Worm (Caenorhabditis elegans): ENCODE data around the gene fbxb-42.
A peak's percentile ranks its signal among the peaks of the same experiment; 100 is the strongest.

Gene fbxb-42

DNA sequence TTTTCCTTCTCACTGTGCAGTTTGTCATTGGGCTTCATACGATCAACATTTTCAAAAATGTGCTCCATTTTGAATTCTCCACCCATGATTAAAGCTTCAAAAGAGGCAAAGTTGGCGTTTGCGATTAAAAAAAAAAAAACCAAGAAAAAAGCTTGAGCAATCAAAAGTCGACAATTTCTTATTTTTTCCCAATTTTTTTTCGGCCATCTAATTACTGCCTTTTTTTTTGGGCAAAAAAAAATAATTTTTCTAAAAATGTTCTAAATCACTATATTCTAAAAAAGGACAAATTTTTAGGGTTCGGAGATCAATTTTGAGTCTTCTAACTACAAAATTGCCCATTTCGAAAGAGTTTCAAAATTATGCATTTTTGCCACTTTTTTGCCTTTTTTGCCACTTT lies 38.6 kb downstream of the fbxb-42 start, which contains the start of gene K05F6.10:
TSS of gene K05F6.10 (minus strand) at position 101 of the 400 bp plus-strand sequence.
- TF ChIP-seq ceh-90 (tag; optimal IDR thresholded peaks at IDR 0.05) (no peak), unc-30 (tag; optimal IDR thresholded peaks at IDR 0.05) (no peak)

DNA sequence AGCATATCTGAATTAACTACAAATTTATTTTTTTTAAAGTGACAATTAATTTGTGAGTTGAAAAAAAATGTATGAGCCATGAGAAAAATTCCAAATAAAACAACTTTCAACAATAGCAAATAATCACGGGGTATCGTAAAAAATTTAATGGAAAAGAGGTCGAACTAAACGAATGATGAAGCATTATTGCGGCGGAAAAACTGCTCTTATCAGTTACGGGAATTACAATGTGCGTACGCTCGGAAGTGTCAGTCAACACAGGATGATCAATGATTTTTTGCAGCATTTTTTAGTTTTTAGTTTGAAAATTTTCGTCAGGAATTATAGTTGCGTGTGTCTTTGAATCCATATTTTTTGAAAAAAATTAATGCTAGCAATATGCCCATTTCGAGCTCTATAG lies 39.4 kb downstream of the fbxb-42 start:
- TF ChIP-seq C04F5.9 (tag; optimal IDR thresholded peaks at IDR 0.05) (no peak), dsc-1 (tag; optimal IDR thresholded peaks at IDR 0.05) (no peak), swsn-7 (tag; optimal IDR thresholded peaks at IDR 0.05) (no peak), mab-9 (GFP tag; IDR thresholded peaks at IDR 0.05) (no peak), pag-3 (tag; optimal IDR thresholded peaks at IDR 0.05; ENCODE audit: borderline replicate concordance, insufficient read depth) (no peak), sup-37 (GFP tag; optimal IDR thresholded peaks at IDR 0.05) (no peak), lin-15B (tag; optimal IDR thresholded peaks at IDR 0.05) (no peak), skn-1 (tag; optimal IDR thresholded peaks at IDR 0.05) (no peak), lin-39 (tag; optimal IDR thresholded peaks at IDR 0.05) (no peak), lin-14 (GFP tag; optimal IDR thresholded peaks at IDR 0.05) (no peak), lin-35 (GFP tag; optimal IDR thresholded peaks at IDR 0.05) (peak in 1 of 2 experiments; percentile 29), C34B4.2 (tag; optimal IDR thresholded peaks at IDR 0.05) (no peak), nhr-77 (tag; optimal IDR thresholded peaks at IDR 0.05) (no peak), hpl-2 (GFP tag; optimal IDR thresholded peaks at IDR 0.05) (no peak), jun-1 (tag; optimal IDR thresholded peaks at IDR 0.05) (peak; percentile 12), tbx-2 (tag; optimal IDR thresholded peaks at IDR 0.05) (no peak), efl-1 (optimal IDR thresholded peaks at IDR 0.05) (no peak), efl-1 (GFP tag; optimal IDR thresholded peaks at IDR 0.05 in 1 of 2) (peak in 1 of 2 experiments; percentile 16), irx-1 (tag; optimal IDR thresholded peaks at IDR 0.05) (no peak), xbp-1 (tag; optimal IDR thresholded peaks at IDR 0.05) (no peak), nhr-84 (tag; optimal IDR thresholded peaks at IDR 0.05) (no peak), sptf-1 (tag; optimal IDR thresholded peaks at IDR 0.05) (no peak), unc-98 (GFP tag; IDR thresholded peaks at IDR 0.05) (no peak), aly-2 (tag; optimal IDR thresholded peaks at IDR 0.05) (no peak), ces-1 (GFP tag; optimal IDR thresholded peaks at IDR 0.05) (no peak), zip-4 (GFP tag; optimal IDR thresholded peaks at IDR 0.05) (no peak), elt-2 (tag; optimal IDR thresholded peaks at IDR 0.05) (peak; percentile 73), nhr-11 (tag; optimal IDR thresholded peaks at IDR 0.05) (no peak), sox-4 (tag; optimal IDR thresholded peaks at IDR 0.05) (no peak), nhr-76 (tag; optimal IDR thresholded peaks at IDR 0.05) (no peak), nhr-28 (tag; optimal IDR thresholded peaks at IDR 0.05) (no peak)

DNA sequence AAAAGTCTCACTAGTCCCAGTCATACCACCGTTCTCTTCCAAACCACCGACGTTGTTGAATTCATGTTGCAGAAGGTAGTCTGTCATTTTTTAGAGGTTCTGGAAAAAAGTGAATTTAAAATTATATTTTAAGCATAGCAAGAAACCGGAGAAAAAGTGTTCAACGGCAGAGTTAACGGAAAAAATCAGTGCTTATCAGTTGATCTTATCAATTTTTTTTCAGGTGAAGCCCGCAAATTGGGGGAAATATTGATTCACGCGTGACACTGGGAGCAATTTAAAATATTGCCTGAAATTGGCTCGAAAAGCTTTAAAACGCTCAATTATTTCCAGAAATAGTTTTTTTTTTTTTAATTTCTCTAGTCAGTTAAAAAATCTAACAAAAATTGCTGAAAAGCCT lies 42.5 kb downstream of the fbxb-42 start, which contains the start of gene math-38:
TSS of gene math-38 (minus strand) at position 101 of the 400 bp plus-strand sequence.
- peak; percentile 22 for TF ChIP-seq elt-2 (tag; optimal IDR thresholded peaks at IDR 0.05)
- TF ChIP-seq nhr-11 (tag; optimal IDR thresholded peaks at IDR 0.05), result no peak

DNA sequence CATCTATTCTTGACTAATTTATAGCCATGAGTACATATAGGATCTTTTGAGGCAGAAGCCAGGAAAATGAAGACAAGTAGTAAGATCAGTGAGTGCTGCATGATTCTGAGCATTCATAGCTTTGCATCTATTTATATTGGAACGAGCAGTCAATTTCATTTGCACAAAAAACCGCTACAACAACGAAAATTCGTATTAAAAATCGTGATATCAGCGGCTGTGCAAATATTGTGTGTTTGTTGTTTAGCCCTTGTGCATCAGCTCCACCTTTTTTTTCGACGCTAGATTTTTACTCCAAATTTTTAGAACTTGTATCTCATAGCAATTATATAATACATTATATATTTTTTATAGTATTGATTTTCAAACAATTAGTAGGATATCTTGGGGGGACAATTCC lies 46.7 kb downstream of the fbxb-42 start, which contains the start of gene clec-21:
TSS of gene clec-21 (minus strand) at position 101 of the 400 bp plus-strand sequence.
- TF ChIP-seq vab-15 (tag; optimal IDR thresholded peaks at IDR 0.05), result no peak
- TF ChIP-seq elt-2 (tag; optimal IDR thresholded peaks at IDR 0.05), result no peak
- no peak for TF ChIP-seq fos-1 (tag; optimal IDR thresholded peaks at IDR 0.05)
- no peak for TF ChIP-seq C16A3.4 (tag; optimal IDR thresholded peaks at IDR 0.05)
- TF ChIP-seq tlp-1 (tag; optimal IDR thresholded peaks at IDR 0.05), result no peak
- TF ChIP-seq pax-3 (tag; optimal IDR thresholded peaks at IDR 0.05), result no peak
- no peak for TF ChIP-seq ceh-82 (tag; optimal IDR thresholded peaks at IDR 0.05)
- no peak for TF ChIP-seq efl-3 (GFP tag; optimal IDR thresholded peaks at IDR 0.05)
- TF ChIP-seq unc-98 (GFP tag; IDR thresholded peaks at IDR 0.05), result no peak
- no peak for TF ChIP-seq nhr-71 (tag; optimal IDR thresholded peaks at IDR 0.05)
- no peak for TF ChIP-seq egl-13 (tag; optimal IDR thresholded peaks at IDR 0.05)
- TF ChIP-seq C34B4.2 (tag; optimal IDR thresholded peaks at IDR 0.05), result no peak
- no peak for TF ChIP-seq dpl-1 (GFP tag; optimal IDR thresholded peaks at IDR 0.05)
- TF ChIP-seq hlh-17 (GFP tag; optimal IDR thresholded peaks at IDR 0.05; ENCODE audit: borderline replicate concordance), result no peak
- TF ChIP-seq nhr-20 (tag; optimal IDR thresholded peaks at IDR 0.05), result no peak
- TF ChIP-seq nhr-84 (tag; optimal IDR thresholded peaks at IDR 0.05), result no peak
- no peak for TF ChIP-seq unc-30 (tag; optimal IDR thresholded peaks at IDR 0.05)
- no peak for TF ChIP-seq lin-14 (GFP tag; optimal IDR thresholded peaks at IDR 0.05)
- TF ChIP-seq tbx-2 (tag; optimal IDR thresholded peaks at IDR 0.05), result no peak
- TF ChIP-seq C04F5.9 (tag; optimal IDR thresholded peaks at IDR 0.05), result no peak

Data from whole organism, L1 larva.